Fruit fly (Drosophila melanogaster) whole organism, embryonic: ENCODE data around the gene CG17930.

Source experiments
- Abd-B ChIP-seq: fragments of 200-800 bp; sonication (Bioruptor generic); optimal IDR thresholded peaks from 2 replicates; lab custom pipeline; 2018; ENCODE audit warnings: missing biosample characterization, mild to moderate bottlenecking, missing genetic modification characterization, moderate library complexity
- CG10267 ChIP-seq: fragments of 200-800 bp; sonication (Bioruptor generic); optimal IDR thresholded peaks from 2 replicates; lab custom pipeline; 2018; ENCODE audit warnings: missing biosample characterization, mild to moderate bottlenecking, missing genetic modification characterization, moderate library complexity
- CG10274 ChIP-seq: fragments of 200-800 bp; sonication (Bioruptor generic); optimal IDR thresholded peaks from 3 replicates; lab custom pipeline; 2017; ENCODE audit warnings: missing biosample characterization, mild to moderate bottlenecking, missing genetic modification characterization
- CG10321 ChIP-seq: fragments of 200-800 bp; sonication (Bioruptor generic); IDR thresholded peaks from 2 replicates; pipeline ENCODE4 v1.3.6; 2022; ENCODE audit warnings: missing biosample characterization, missing genetic modification characterization
- CG10366 ChIP-seq: fragments of 200-800 bp; sonication (Bioruptor generic); IDR thresholded peaks from 2 replicates; pipeline ENCODE4 v1.3.6; 2022; ENCODE audit warnings: missing biosample characterization, missing genetic modification characterization
- CG11247 ChIP-seq: fragments of 200-800 bp; sonication (Bioruptor generic); IDR thresholded peaks from 2 replicates; pipeline ENCODE4 v1.3.6; 2022; ENCODE audit warnings: missing biosample characterization, missing genetic modification characterization
- CG11695 ChIP-seq: fragments of 200-800 bp; sonication (Bioruptor generic); IDR thresholded peaks from 3 replicates; pipeline ENCODE4 v1.3.6; 2022; ENCODE audit warnings: missing biosample characterization, missing genetic modification characterization
- CG15696 ChIP-seq: fragments of 200-800 bp; sonication (Bioruptor generic); optimal IDR thresholded peaks from 2 replicates; lab custom pipeline; 2019; ENCODE audit warnings: missing biosample characterization, mild to moderate bottlenecking, missing genetic modification characterization, moderate library complexity
- CG2199 ChIP-seq: fragments of 200-800 bp; sonication (Bioruptor generic); IDR thresholded peaks from 3 replicates; pipeline ENCODE4 v1.3.6; 2022; ENCODE audit warnings: missing biosample characterization, missing genetic modification characterization
- CG2875 ChIP-seq: fragments of 200-800 bp; sonication (Bioruptor generic); optimal IDR thresholded peaks from 2 replicates; lab custom pipeline; 2017; ENCODE audit warnings: missing biosample characterization, mild to moderate bottlenecking, missing genetic modification characterization, missing genetic modification reagents
- CG30403 ChIP-seq: fragments of 200-800 bp; sonication (Bioruptor generic); optimal IDR thresholded peaks from 3 replicates; lab custom pipeline; 2016; ENCODE audit warnings: missing biosample characterization, missing genetic modification characterization
- CG30431 ChIP-seq: fragments of 200-800 bp; sonication (Bioruptor generic); optimal IDR thresholded peaks from 2 replicates; lab custom pipeline; 2017; ENCODE audit warnings: missing biosample characterization, missing genetic modification characterization
- CG31388 ChIP-seq: fragments of 200-800 bp; sonication (Bioruptor generic); optimal IDR thresholded peaks from 2 replicates; lab custom pipeline; 2016; ENCODE audit warnings: missing biosample characterization, missing genetic modification characterization
- CG3407 ChIP-seq: fragments of 200-800 bp; sonication (Bioruptor generic); optimal IDR thresholded peaks from 2 replicates; lab custom pipeline; 2018; ENCODE audit warnings: missing biosample characterization, mild to moderate bottlenecking, missing genetic modification characterization
- CG5245 ChIP-seq: fragments of 200-800 bp; sonication (Bioruptor generic); optimal IDR thresholded peaks from 3 replicates; lab custom pipeline; 2016; ENCODE audit warnings: missing biosample characterization, missing genetic modification characterization
- CG6689 ChIP-seq: fragments of 200-800 bp; sonication (Bioruptor generic); IDR thresholded peaks from 2 replicates; pipeline ENCODE4 v1.3.6; 2022; ENCODE audit warnings: missing biosample characterization, missing genetic modification characterization
- CG7271 ChIP-seq: fragments of 200-800 bp; sonication (Bioruptor generic); optimal IDR thresholded peaks from 2 replicates; lab custom pipeline; 2018; ENCODE audit warnings: missing biosample characterization, mild to moderate bottlenecking, missing genetic modification characterization, moderate library complexity
- CG7786 ChIP-seq: fragments of 200-800 bp; sonication (Bioruptor generic); optimal IDR thresholded peaks from 2 replicates; lab custom pipeline; 2016; ENCODE audit warnings: missing biosample characterization, missing genetic modification characterization
- CG7928 ChIP-seq: fragments of 200-800 bp; sonication (Bioruptor generic); optimal IDR thresholded peaks from 2 replicates; lab custom pipeline; 2017; ENCODE audit warnings: missing biosample characterization, mild to moderate bottlenecking, missing genetic modification characterization
- CG9437 ChIP-seq: fragments of 200-800 bp; sonication (Bioruptor generic); optimal IDR thresholded peaks from 2 replicates; lab custom pipeline; 2018; ENCODE audit warnings: missing biosample characterization, mild to moderate bottlenecking, missing genetic modification characterization
- CHES-1-like ChIP-seq: fragments of 200-800 bp; sonication (Bioruptor generic); optimal IDR thresholded peaks from 2 replicates; lab custom pipeline; 2016; ENCODE audit warnings: missing biosample characterization, missing genetic modification characterization
- CTCF ChIP-seq: fragments of 200-800 bp; sonication (Bioruptor generic); optimal IDR thresholded peaks from 2 replicates; lab custom pipeline; 2017; ENCODE audit warnings: missing biosample characterization, mild to moderate bottlenecking, missing genetic modification characterization, moderate library complexity
- CoRest ChIP-seq: fragments of 200-800 bp; sonication (Bioruptor generic); optimal IDR thresholded peaks from 3 replicates; lab custom pipeline; 2018; ENCODE audit warnings: missing biosample characterization, mild to moderate bottlenecking, missing genetic modification characterization, moderate library complexity
- Dp ChIP-seq: fragments of 200-800 bp; sonication (Bioruptor generic); optimal IDR thresholded peaks from 2 replicates; lab custom pipeline; 2018; ENCODE audit warnings: missing biosample characterization, mild to moderate bottlenecking, missing genetic modification characterization, moderate library complexity
- Drgx ChIP-seq: fragments of 200-800 bp; sonication (Bioruptor generic); IDR thresholded peaks from 2 replicates; pipeline ENCODE4 v1.3.6; 2022; ENCODE audit warnings: missing biosample characterization, missing genetic modification characterization
- E2f2 ChIP-seq: fragments of 200-800 bp; sonication (Bioruptor generic); IDR thresholded peaks from 2 replicates; pipeline ENCODE4 v1.3.6; 2022; ENCODE audit warnings: missing biosample characterization, missing genetic modification characterization
- Fer3 ChIP-seq: fragments of 200-800 bp; sonication (Bioruptor generic); optimal IDR thresholded peaks from 2 replicates; lab custom pipeline; 2018; ENCODE audit warnings: missing biosample characterization, mild to moderate bottlenecking, missing genetic modification characterization, moderate library complexity
- Hey ChIP-seq: fragments of 200-800 bp; sonication (Bioruptor generic); optimal IDR thresholded peaks from 3 replicates; lab custom pipeline; 2018; ENCODE audit warnings: missing biosample characterization, mild to moderate bottlenecking, missing genetic modification characterization
- Lhr ChIP-seq: fragments of 200-800 bp; sonication (Bioruptor generic); optimal IDR thresholded peaks from 3 replicates; lab custom pipeline; 2017; ENCODE audit warnings: mild to moderate bottlenecking, missing biosample characterization, missing genetic modification reagents, missing genetic modification characterization
- Myb ChIP-seq: fragments of 200-800 bp; sonication (Bioruptor generic); optimal IDR thresholded peaks from 2 replicates; lab custom pipeline; 2016; ENCODE audit warnings: missing biosample characterization, missing genetic modification characterization
- Pdp1 ChIP-seq, 2 experiments: fragments of 200-800 bp; sonication (Bioruptor generic); optimal IDR thresholded peaks; 3 replicates each; lab custom pipeline; 2016; ENCODE audit warnings: missing biosample characterization in 2 of 2, missing genetic modification characterization in 2 of 2, mild to moderate bottlenecking in 1 of 2, moderate library complexity in 1 of 2
- TFAM ChIP-seq: fragments of 200-800 bp; sonication (Bioruptor generic); optimal IDR thresholded peaks from 2 replicates; lab custom pipeline; 2017; ENCODE audit warnings: missing biosample characterization, missing genetic modification characterization, inconsistent platforms
- chm ChIP-seq: fragments of 200-800 bp; sonication (Bioruptor generic); IDR thresholded peaks from 2 replicates; pipeline ENCODE4 v1.3.6; 2022; ENCODE audit warnings: missing biosample characterization, missing genetic modification characterization
- ci ChIP-seq: fragments of 200-800 bp; sonication (Bioruptor generic); IDR thresholded peaks from 3 replicates; pipeline ENCODE4 v1.3.6; 2022; ENCODE audit warnings: missing biosample characterization, missing genetic modification characterization
- corto ChIP-seq: fragments of 200-800 bp; sonication (Bioruptor generic); optimal IDR thresholded peaks from 2 replicates; lab custom pipeline; 2016; ENCODE audit warnings: missing biosample characterization, mild to moderate bottlenecking, missing genetic modification characterization, moderate library complexity
- cwo ChIP-seq: fragments of 200-800 bp; sonication (Bioruptor generic); optimal IDR thresholded peaks from 3 replicates; lab custom pipeline; 2017; ENCODE audit warnings: missing biosample characterization, missing genetic modification characterization, mild to moderate bottlenecking, moderate library complexity, missing genetic modification reagents
- en ChIP-seq: fragments of 200-800 bp; sonication (Bioruptor generic); optimal IDR thresholded peaks from 2 replicates; lab custom pipeline; 2016; ENCODE audit warnings: missing biosample characterization, missing genetic modification characterization
- nau ChIP-seq: fragments of 200-800 bp; sonication (Bioruptor generic); optimal IDR thresholded peaks from 3 replicates; lab custom pipeline; 2017; ENCODE audit warnings: missing biosample characterization, mild to moderate bottlenecking, missing genetic modification characterization, missing genetic modification reagents
- p53 ChIP-seq: fragments of 200-800 bp; sonication (Bioruptor generic); optimal IDR thresholded peaks from 2 replicates; lab custom pipeline; 2016; ENCODE audit warnings: missing biosample characterization, missing genetic modification characterization
- ro ChIP-seq: fragments of 200-800 bp; sonication (Bioruptor generic); IDR thresholded peaks from 2 replicates; pipeline ENCODE4 v1.3.6; 2022; ENCODE audit warnings: missing biosample characterization, missing genetic modification characterization
- schlank ChIP-seq: fragments of 200-800 bp; sonication (Bioruptor generic); optimal IDR thresholded peaks from 2 replicates; lab custom pipeline; 2018; ENCODE audit warnings: missing biosample characterization, mild to moderate bottlenecking, missing genetic modification characterization
- sd ChIP-seq: fragments of 200-800 bp; sonication (Bioruptor generic); optimal IDR thresholded peaks from 3 replicates; lab custom pipeline; 2018; ENCODE audit warnings: missing biosample characterization, mild to moderate bottlenecking, missing genetic modification characterization, moderate library complexity
- sens ChIP-seq: fragments of 200-800 bp; sonication (Bioruptor generic); peaks from one replicate; lab custom pipeline; 2016; ENCODE audit warnings: missing biosample characterization, missing genetic modification characterization
- stwl ChIP-seq: fragments of 200-800 bp; sonication (Bioruptor generic); optimal IDR thresholded peaks from 3 replicates; lab custom pipeline; 2018; ENCODE audit warnings: missing biosample characterization, mild to moderate bottlenecking, missing genetic modification characterization, moderate library complexity
- tgo ChIP-seq: fragments of 200-800 bp; sonication (Bioruptor generic); IDR thresholded peaks from 3 replicates; pipeline ENCODE4 v1.3.6; 2022; ENCODE audit warnings: missing biosample characterization, missing genetic modification characterization
- tll ChIP-seq, 2 experiments: fragments of 200-800 bp in 1 of 2; fragments of >200 bp in 1 of 2; sonication (Bioruptor generic) in 1 of 2; optimal IDR thresholded peaks; 2 replicates each; lab custom pipeline; 2017 to 2019; ENCODE audit warnings: missing biosample characterization in 2 of 2, missing genetic modification characterization in 2 of 2, mild to moderate bottlenecking in 1 of 2, moderate library complexity in 1 of 2
- z ChIP-seq: fragments of 200-800 bp; sonication (Bioruptor generic); IDR thresholded peaks from 3 replicates; pipeline ENCODE4 v1.3.6; 2022; ENCODE audit warnings: missing biosample characterization, missing genetic modification characterization
- zen ChIP-seq: fragments of 200-800 bp; sonication (Bioruptor generic); optimal IDR thresholded peaks from 3 replicates; lab custom pipeline; 2018; ENCODE audit warnings: missing biosample characterization, mild to moderate bottlenecking, missing genetic modification characterization, moderate library complexity

CG17930 gene

DNA sequence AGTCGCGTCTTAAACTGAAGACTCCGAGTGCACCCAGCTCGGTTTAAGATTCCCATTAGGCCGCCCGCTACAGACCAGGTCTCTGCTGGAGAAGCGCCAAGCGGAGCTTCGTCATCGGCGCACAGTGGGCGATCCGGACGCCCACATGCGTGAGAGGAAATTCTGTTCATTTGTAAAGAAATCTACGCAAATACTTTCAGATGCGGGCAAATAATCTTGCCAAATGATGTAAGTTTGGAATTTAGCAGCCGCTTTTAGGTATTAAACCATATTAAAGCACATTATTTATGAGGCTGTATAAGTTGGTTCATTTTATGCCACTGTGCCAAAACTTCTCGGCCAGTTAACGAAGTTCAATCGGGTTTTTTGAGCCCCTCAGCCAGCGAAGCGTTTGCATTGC, 40.6 kb downstream of the CG17930 start, which contains the start of gene js (continued):
- TF ChIP-seq CHES-1-like (GFP tag; lab: Kevin White, UChicago), result no peak
- TF ChIP-seq cwo (GFP tag; lab: Kevin White, UChicago), result no peak
- no peak for TF ChIP-seq CG15696 (tag; lab: Kevin White, UChicago)
- TF ChIP-seq Drgx (GFP tag; lab: Robert Waterston, UW), result peak; percentile 76
- TF ChIP-seq en, result no peak
- TF ChIP-seq tgo (GFP tag; lab: Robert Waterston, UW), result 0 out of 3 replicates have a peak, but pooled peaks have one; percentile 23
- no peak for TF ChIP-seq p53
- TF ChIP-seq CG7786 (GFP tag; lab: Kevin White, UChicago), result no peak
- TF ChIP-seq CG31388 (GFP tag; lab: Kevin White, UChicago), result no peak
- no peak for TF ChIP-seq Pdp1 (GFP tag; optimal IDR thresholded peaks at IDR 0.05; lab: Kevin White, UChicago)
- no peak for TF ChIP-seq CG9437 (GFP tag; lab: Kevin White, UChicago)
- no peak for TF ChIP-seq TFAM (GFP tag; lab: Kevin White, UChicago)
- TF ChIP-seq, all 482 proteins: peak for 39

DNA sequence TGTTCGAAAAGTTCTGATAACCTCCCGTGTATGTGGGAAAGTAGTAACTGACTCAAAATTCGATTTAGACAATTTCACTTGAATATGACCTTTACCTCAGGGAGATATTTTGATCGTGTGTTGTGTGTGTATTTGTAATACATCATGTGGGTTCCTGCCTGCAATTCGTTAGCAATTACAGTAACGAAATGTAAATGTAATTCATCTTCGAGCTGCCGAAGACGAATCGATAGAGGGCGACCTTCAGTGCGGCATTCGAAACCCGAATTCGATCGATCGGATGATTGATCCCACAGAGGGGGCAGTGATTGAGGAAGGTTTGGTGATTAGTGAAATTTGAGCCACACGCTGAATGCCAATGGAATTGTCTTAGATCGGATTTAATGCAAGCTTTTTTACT, 42.8 kb downstream of the CG17930 start, which contains the start of gene CG10317:
CG10317 (minus strand) TSS at position 101 of the 400 bp plus-strand sequence.
- TF ChIP-seq CG11695 (no peak), CG7271 (tag; lab: Kevin White, UChicago) (no peak), ro (GFP tag; lab: Robert Waterston, UW) (no peak), z (GFP tag; lab: Robert Waterston, UW) (no peak), tll (GFP tag; optimal IDR thresholded peaks at IDR 0.05; lab: Kevin White, UChicago) (no peak), CG10274 (GFP tag; lab: Kevin White, UChicago) (no peak), Abd-B (no peak), Hey (tag; lab: Kevin White, UChicago) (no peak), schlank (tag; lab: Kevin White, UChicago) (no peak), CG2875 (GFP tag; lab: Kevin White, UChicago) (no peak), CG30403 (GFP tag; lab: Kevin White, UChicago) (no peak), corto (GFP tag; lab: Kevin White, UChicago) (no peak), CG11247 (GFP tag; lab: Robert Waterston, UW) (no peak), CG10366 (GFP tag; lab: Robert Waterston, UW) (no peak), CG5245 (GFP tag; lab: Kevin White, UChicago) (no peak), CG6689 (GFP tag; lab: Robert Waterston, UW) (no peak), CG30431 (no peak), Fer3 (tag; lab: Kevin White, UChicago) (no peak), chm (no peak)

DNA sequence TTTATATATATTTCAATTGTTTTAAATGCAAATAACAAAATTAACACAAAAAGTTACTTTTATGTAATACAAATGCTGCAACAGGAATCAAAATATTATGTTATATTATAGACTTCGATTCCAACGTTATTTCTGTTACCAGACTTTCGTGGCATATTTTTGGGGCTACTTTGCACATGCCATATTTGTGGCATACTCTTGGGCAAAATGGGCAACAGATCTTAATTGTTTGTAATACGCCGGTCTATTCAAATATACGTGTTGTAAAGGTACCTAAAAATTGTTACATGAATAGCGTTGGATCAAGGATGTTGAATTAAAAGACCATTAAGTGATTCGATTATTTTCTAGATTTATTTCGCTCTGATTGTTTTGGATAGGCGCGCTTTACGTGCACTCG, 46.5 kb downstream of the CG17930 start:
- TF ChIP-seq stwl (tag; lab: Kevin White, UChicago) (peak; percentile 99), CG2199 (peak; percentile 47; the same call in 1 of the 3 replicates), TFAM (GFP tag; lab: Kevin White, UChicago) (no peak), CG3407 (GFP tag; lab: Kevin White, UChicago) (no peak), CG10267 (tag; lab: Kevin White, UChicago) (peak; percentile 68), CoRest (tag; lab: Kevin White, UChicago) (no peak), sens (GFP tag; lab: Kevin White, UChicago) (peak; percentile 71), CG7928 (GFP tag; lab: Kevin White, UChicago) (no peak), Myb (GFP tag; lab: Kevin White, UChicago) (peak; percentile 0), CTCF (peak; percentile 58), sd (tag; lab: Kevin White, UChicago) (no peak), E2f2 (GFP tag; lab: Robert Waterston, UW) (peak; percentile 79), Lhr (GFP tag; lab: Kevin White, UChicago) (peak; percentile 35), zen (tag; lab: Kevin White, UChicago) (peak; percentile 71), nau (GFP tag; lab: Kevin White, UChicago) (no peak), ci (GFP tag; lab: Robert Waterston, UW) (no peak), CG10321 (GFP tag; lab: Robert Waterston, UW) (no peak), Dp (peak; percentile 73)
- TF ChIP-seq, all 482 proteins: peak for 10
